Worm (Caenorhabditis elegans) whole organism, dauer: ENCODE measurements around the gene C24A3.2.

Experiments
- unc-62 ChIP-seq: sonication (generic microtip); optimal IDR thresholded peaks from 2 replicates; lab custom pipeline; 2017; ENCODE audit warnings: missing biosample characterization, missing genetic modification reagents, missing genetic modification characterization

The C24A3.2 gene

ce11 chrX:8996496-8997116 lies 694 bp upstream of the C24A3.2 start:
- no peak for TF ChIP-seq unc-62 (GFP tag; lab: Kevin White, UChicago)

ce11 chrX:8998809-8999208 lies 1.5 kb downstream of the C24A3.2 start, which contains the start of gene C24A3.1:
Gene C24A3.1, plus strand, starts transcription at chrX:8999071.
- TF ChIP-seq unc-62 (GFP tag; lab: Kevin White, UChicago) = no peak

ce11 chrX:9010418-9010817 lies 13.1 kb downstream of the C24A3.2 start, which contains the start of gene C24A3.9:
Gene C24A3.9, minus strand, starts transcription at chrX:9010518.
- TF ChIP-seq unc-62 (GFP tag; lab: Kevin White, UChicago) = no peak

ce11 chrX:9011471-9011870 lies 14.2 kb downstream of the C24A3.2 start:
- no peak for TF ChIP-seq unc-62 (GFP tag; lab: Kevin White, UChicago)

- no peak for TF ChIP-seq unc-62 (GFP tag; lab: Kevin White, UChicago)
These were observed 17.2 kb downstream of the C24A3.2 start for ce11 chrX:9014451-9014850.

- no peak for TF ChIP-seq unc-62 (GFP tag; lab: Kevin White, UChicago)
These were observed 18.1 kb downstream of the C24A3.2 start, which contains the start of gene T25B6.4 for ce11 chrX:9015420-9015819. Gene T25B6.4, plus strand, starts transcription at chrX:9015720.

ce11 chrX:9021645-9022044 lies 24.3 kb downstream of the C24A3.2 start, which contains the start of gene T25B6.5:
Gene T25B6.5, minus strand, starts transcription at chrX:9021745.
- TF ChIP-seq unc-62 (GFP tag; lab: Kevin White, UChicago) = no peak

- no peak for TF ChIP-seq unc-62 (GFP tag; lab: Kevin White, UChicago)
These were observed 25.5 kb downstream of the C24A3.2 start, which contains the start of gene T25B6.6 for ce11 chrX:9022779-9023178. Gene T25B6.6, minus strand, starts transcription at chrX:9022879.

ce11 chrX:9023816-9024215 lies 26.5 kb downstream of the C24A3.2 start:
- no peak for TF ChIP-seq unc-62 (GFP tag; lab: Kevin White, UChicago)

ce11 chrX:9024270-9024669 lies 27.0 kb downstream of the C24A3.2 start:
- no peak for TF ChIP-seq unc-62 (GFP tag; lab: Kevin White, UChicago)

ce11 chrX:9025484-9025883 lies 28.2 kb downstream of the C24A3.2 start:
- TF ChIP-seq unc-62 (GFP tag; lab: Kevin White, UChicago) = no peak

ce11 chrX:9027304-9027703 lies 30.0 kb downstream of the C24A3.2 start, which contains the start of gene T25B6.3:
Gene T25B6.3, plus strand, starts transcription at chrX:9027604.
- TF ChIP-seq unc-62 (GFP tag; lab: Kevin White, UChicago) = no peak

- no peak for TF ChIP-seq unc-62 (GFP tag; lab: Kevin White, UChicago)
These were observed 31.7 kb downstream of the C24A3.2 start, which contains the start of gene snf-12 for ce11 chrX:9028909-9029520. Gene snf-12, plus strand, starts transcription at chrX:9029470.

- no peak for TF ChIP-seq unc-62 (GFP tag; lab: Kevin White, UChicago)
These were observed 37.0 kb downstream of the C24A3.2 start, which contains the start of gene nep-22 for ce11 chrX:9034310-9034709. Gene nep-22, plus strand, starts transcription at chrX:9034554.

ce11 chrX:9035142-9035541 lies 37.8 kb downstream of the C24A3.2 start:
- no peak for TF ChIP-seq unc-62 (GFP tag; lab: Kevin White, UChicago)

- TF ChIP-seq unc-62 (GFP tag; lab: Kevin White, UChicago) = no peak
These were observed 38.9 kb downstream of the C24A3.2 start for ce11 chrX:9036237-9036636.

ce11 chrX:9045913-9046312 lies 48.6 kb downstream of the C24A3.2 start, which contains the start of gene prdm-14:
Gene prdm-14, plus strand, starts transcription at chrX:9046213.
- no peak for TF ChIP-seq unc-62 (GFP tag; lab: Kevin White, UChicago)
